Fruit fly (Drosophila melanogaster) whole organism, pupa: Measurements from ENCODE around the gene CG4995.

Experiments used
- CG8159 ChIP-seq: fragments of 200-800 bp; sonication (Bioruptor generic); optimal IDR thresholded peaks from 3 replicates; lab custom pipeline; 2018; ENCODE audit warnings: missing biosample characterization, mild to moderate bottlenecking, missing genetic modification characterization, moderate library complexity
- EcR ChIP-seq: fragments of 200-800 bp; sonication (Bioruptor generic); optimal IDR thresholded peaks from 3 replicates; lab custom pipeline; 2019; ENCODE audit warnings: missing biosample characterization, missing genetic modification characterization, mild to moderate bottlenecking, moderate library complexity, missing genetic modification reagents
- Ets98B ChIP-seq: fragments of 200-800 bp; sonication (Bioruptor generic); IDR thresholded peaks from 2 replicates; pipeline ENCODE4 v1.3.6; 2022; ENCODE audit warnings: missing biosample characterization, missing genetic modification characterization
- Snoo ChIP-seq: fragments of 200-800 bp; sonication (Bioruptor generic); optimal IDR thresholded peaks from 3 replicates; lab custom pipeline; 2017; ENCODE audit warnings: missing biosample characterization, mild to moderate bottlenecking, missing genetic modification characterization, inconsistent platforms

dm6 chr2L:10327790-10328189 lies 5.5 kb downstream of the CG4995 start, which contains the start of gene RnrL:
- no peak for TF ChIP-seq EcR (GFP tag; lab: Kevin White, UChicago)
- no peak for TF ChIP-seq CG8159 (tag; lab: Kevin White, UChicago)
- TF ChIP-seq Ets98B (GFP tag; lab: Robert Waterston, UW), result no peak
- TF ChIP-seq Snoo (tag; lab: Kevin White, UChicago), result no peak
